Fruit fly (Drosophila melanogaster) whole organism, wandering third instar larva: Measurements from ENCODE around the gene CG13252.

Experiments
- CrebA ChIP-seq: fragments of 200-800 bp; sonication (Bioruptor generic); optimal IDR thresholded peaks from 2 replicates; lab custom pipeline; 2016; ENCODE audit warnings: missing biosample characterization, mild to moderate bottlenecking, missing genetic modification characterization, borderline replicate concordance
- Hr78 ChIP-seq: fragments of >200 bp; optimal IDR thresholded peaks from 2 replicates; lab custom pipeline; 2017; ENCODE audit warnings: missing biosample characterization, missing genetic modification characterization
- br ChIP-seq: fragments of 200-800 bp; sonication (Bioruptor generic); optimal IDR thresholded peaks from 2 replicates; lab custom pipeline; 2016; ENCODE audit warnings: missing biosample characterization, missing genetic modification characterization
- jim ChIP-seq: fragments of 175-275, 200-325 bp; sonication (Bioruptor generic); optimal IDR thresholded peaks from 2 replicates; lab custom pipeline; 2016; ENCODE audit warnings: missing biosample characterization, mild to moderate bottlenecking, missing genetic modification characterization
- pan ChIP-seq: fragments of >200 bp; optimal IDR thresholded peaks from 2 replicates; lab custom pipeline; 2017
- usp ChIP-seq: fragments of >200 bp; optimal IDR thresholded peaks from 2 replicates; lab custom pipeline; 2017; ENCODE audit warnings: missing biosample characterization, missing genetic modification characterization
- woc ChIP-seq: sonication (Bioruptor generic); optimal IDR thresholded peaks from 2 replicates; lab custom pipeline; 2016; ENCODE audit warnings: missing biosample characterization, mild to moderate bottlenecking, missing genetic modification characterization

DNA sequence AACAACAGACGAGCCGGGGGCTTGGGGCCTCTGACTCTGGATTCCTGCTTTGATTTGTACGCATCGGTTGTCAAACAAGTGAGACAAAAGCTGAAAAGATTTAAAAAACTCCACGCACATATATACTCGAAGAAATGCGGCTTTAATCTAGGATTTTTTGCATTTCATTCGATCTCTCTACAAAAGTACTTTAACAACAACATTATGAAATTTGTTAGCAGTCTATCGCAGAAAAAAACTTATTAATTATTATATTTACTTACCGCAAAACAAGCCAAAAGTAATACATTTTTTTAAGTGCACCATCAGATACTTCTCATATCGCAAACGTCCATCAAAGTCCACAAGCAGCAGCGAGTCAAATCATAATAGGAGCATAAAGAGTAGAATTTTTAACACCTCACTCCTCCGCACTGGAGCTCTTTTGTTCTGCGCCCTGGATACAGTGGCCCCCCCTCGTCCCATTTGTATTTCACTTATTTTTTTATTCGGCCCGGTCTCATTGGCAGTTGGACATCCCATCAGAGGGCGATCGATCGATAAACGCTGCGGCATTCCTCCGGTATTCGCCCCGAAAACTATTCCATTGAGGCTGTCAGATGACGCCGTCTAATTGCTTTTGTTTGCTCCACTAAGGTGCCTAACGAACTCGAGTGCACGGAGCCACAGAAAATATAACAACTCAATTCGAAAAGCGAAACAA is 19.8 kb upstream of the CG13252 start:
- TF ChIP-seq CrebA, result no peak
- no peak for TF ChIP-seq Hr78 (GFP tag; lab: Kevin White, UChicago)
- TF ChIP-seq pan, result no peak
- TF ChIP-seq br (GFP tag; lab: Kevin White, UChicago), result no peak
- no peak for TF ChIP-seq woc (GFP tag; lab: Kevin White, UChicago)
- no peak for TF ChIP-seq usp (GFP tag; lab: Kevin White, UChicago)
- no peak for TF ChIP-seq jim (GFP tag; lab: Kevin White, UChicago)
